Worm (Caenorhabditis elegans): Measurements from ENCODE around the gene fbxb-91.

DNA sequence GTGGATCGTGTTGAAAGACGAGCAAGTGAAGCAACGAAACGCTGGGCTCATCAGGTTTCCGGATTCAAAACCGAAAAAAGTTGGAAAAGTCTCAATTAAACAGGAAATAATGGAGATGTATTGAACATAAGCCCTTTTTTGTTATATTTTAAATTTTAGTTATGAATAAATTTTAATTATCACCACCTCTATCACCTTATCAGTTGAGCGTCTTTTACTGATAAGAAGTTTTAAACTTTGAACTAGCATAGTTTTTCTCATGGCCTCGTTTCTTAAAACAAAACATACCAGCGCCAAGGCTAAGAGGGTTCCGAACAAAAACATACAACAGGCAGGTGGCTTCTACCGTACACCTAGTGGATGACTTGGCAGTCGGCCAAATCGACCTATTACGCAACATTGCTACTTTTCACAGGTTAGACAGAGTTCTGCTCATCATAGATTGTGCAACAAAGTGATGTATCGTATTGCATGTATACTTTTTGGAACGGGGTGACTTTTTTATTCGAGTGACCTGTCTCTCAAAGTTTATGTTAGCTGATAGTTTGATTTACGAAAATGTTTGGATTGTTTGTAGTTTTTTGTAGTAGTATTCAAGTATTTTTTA is 37.9 kb upstream of the fbxb-91 start:
- TF ChIP-seq aly-1 (tag; optimal IDR thresholded peaks at IDR 0.05) (no peak), scrt-1 (GFP tag; IDR thresholded peaks at IDR 0.05) (no peak), tra-4 (tag; optimal IDR thresholded peaks at IDR 0.05) (no peak), ama-1 (optimal IDR thresholded peaks at IDR 0.05) (no peak), flt-1 (GFP tag; IDR thresholded peaks at IDR 0.05) (no peak), pes-1 (GFP tag; IDR thresholded peaks at IDR 0.05) (no peak), ceh-13 (GFP tag; optimal IDR thresholded peaks at IDR 0.05) (no peak), tbx-37 (GFP tag; conservative IDR thresholded peaks at IDR 0.05) (no peak), ets-7 (tag; optimal IDR thresholded peaks at IDR 0.05) (no peak), hmg-4 (GFP tag; optimal IDR thresholded peaks at IDR 0.05) (no peak), sea-1 (GFP tag; conservative IDR thresholded peaks at IDR 0.05) (no peak), hnd-1 (tag; optimal IDR thresholded peaks at IDR 0.05) (no peak), ceh-36 (tag; optimal IDR thresholded peaks at IDR 0.05) (no peak), tbx-11 (GFP tag; IDR thresholded peaks at IDR 0.05) (no peak)

Measured in whole organism, early embryonic.